Worm (Caenorhabditis elegans): ENCODE measurements around the gene gpx-2.

- no peak for TF ChIP-seq snpc-4 (tag; optimal IDR thresholded peaks at IDR 0.05)
- no peak for TF ChIP-seq nhr-77 (tag; optimal IDR thresholded peaks at IDR 0.05)
- no peak for TF ChIP-seq zag-1 (tag; optimal IDR thresholded peaks at IDR 0.05)
- no peak for TF ChIP-seq aly-2 (tag; optimal IDR thresholded peaks at IDR 0.05)
- no peak for TF ChIP-seq skn-1 (tag; optimal IDR thresholded peaks at IDR 0.05)
- no peak for TF ChIP-seq elt-1 (tag; optimal IDR thresholded peaks at IDR 0.05)
- no peak for TF ChIP-seq nhr-237 (tag; optimal IDR thresholded peaks at IDR 0.05)
- TF ChIP-seq lin-39 (tag; optimal IDR thresholded peaks at IDR 0.05) = no peak
- TF ChIP-seq nhr-11 (tag; optimal IDR thresholded peaks at IDR 0.05) = no peak
Measured at ce11 chrII:14876737-14877203, 10.2 kb downstream of the gpx-2 start, which contains the start of gene Y53F4A.2.

Measured in whole organism, L3 larva.